Fruit fly (Drosophila melanogaster): Measurements from ENCODE around the gene dpr19.

dm6 chr2L:10351130-10351529 is 24.8 kb upstream of the dpr19 start:
- TF ChIP-seq Hand (GFP tag; optimal IDR thresholded peaks at IDR 0.05) (no peak), jing (GFP tag; optimal IDR thresholded peaks at IDR 0.05) (no peak), psq (GFP tag; optimal IDR thresholded peaks at IDR 0.05) (no peak), sim (GFP tag; IDR thresholded peaks at IDR 0.05) (no peak), CG4854 (GFP tag; optimal IDR thresholded peaks at IDR 0.05) (no peak), CG6254 (GFP tag; optimal IDR thresholded peaks at IDR 0.05) (no peak), Kr (GFP tag; optimal IDR thresholded peaks at IDR 0.05) (no peak), CG7357 (GFP tag; IDR thresholded peaks at IDR 0.05) (0 out of 3 replicates have a peak, but pooled peaks have one; percentile 17), Hr39 (optimal IDR thresholded peaks at IDR 0.05) (no peak)
